Worm (Caenorhabditis elegans): ENCODE measurements around the gene F57G9.3.

ce11 chrII:12379430-12379829 lies 30.6 kb downstream of the F57G9.3 start, which contains the start of gene marc-5:
- TF ChIP-seq fkh-10 (GFP tag; optimal IDR thresholded peaks at IDR 0.05) (no peak), hlh-30 (tag; optimal IDR thresholded peaks at IDR 0.05; ENCODE audit: insufficient read depth) (no peak), nfya-1 (tag; optimal IDR thresholded peaks at IDR 0.05) (no peak), ets-4 (tag; optimal IDR thresholded peaks at IDR 0.05) (no peak), nhr-232 (tag; optimal IDR thresholded peaks at IDR 0.05) (no peak), madf-2 (tag; optimal IDR thresholded peaks at IDR 0.05) (no peak), nhr-11 (tag; optimal IDR thresholded peaks at IDR 0.05) (no peak), tbx-2 (tag; optimal IDR thresholded peaks at IDR 0.05) (no peak), K02D7.2 (tag; optimal IDR thresholded peaks at IDR 0.05) (no peak), fax-1 (tag; optimal IDR thresholded peaks at IDR 0.05) (no peak), ceh-9 (tag; optimal IDR thresholded peaks at IDR 0.05) (no peak), pqm-1 (tag; optimal IDR thresholded peaks at IDR 0.05) (no peak)

All from whole organism, late embryonic.